Fruit fly (Drosophila melanogaster) Kc167 (cell line): ENCODE measurements around the gene sun.

ENCODE experiments used
- Myc ChIP-seq: fragments of >200 bp; optimal IDR thresholded peaks from 2 replicates; lab custom pipeline; 2017; ENCODE audit warnings: missing external identifiers
- Sin3A ChIP-seq: fragments of >200 bp; optimal IDR thresholded peaks from 2 replicates; lab custom pipeline; 2018; ENCODE audit warnings: missing external identifiers
- h ChIP-seq: fragments of >200 bp; optimal IDR thresholded peaks from 3 replicates; lab custom pipeline; 2018; ENCODE audit warnings: missing external identifiers
- insv ChIP-seq: fragments of >200 bp; optimal IDR thresholded peaks from 3 replicates; lab custom pipeline; 2018; ENCODE audit warnings: missing external identifiers
- psq ChIP-seq: fragments of >200 bp; optimal IDR thresholded peaks from 2 replicates; lab custom pipeline; 2017; ENCODE audit warnings: missing external identifiers
- ttk ChIP-seq: sonication (Bioruptor generic); optimal IDR thresholded peaks from 2 replicates; lab custom pipeline; 2017; ENCODE audit warnings: missing external identifiers

sun gene

DNA sequence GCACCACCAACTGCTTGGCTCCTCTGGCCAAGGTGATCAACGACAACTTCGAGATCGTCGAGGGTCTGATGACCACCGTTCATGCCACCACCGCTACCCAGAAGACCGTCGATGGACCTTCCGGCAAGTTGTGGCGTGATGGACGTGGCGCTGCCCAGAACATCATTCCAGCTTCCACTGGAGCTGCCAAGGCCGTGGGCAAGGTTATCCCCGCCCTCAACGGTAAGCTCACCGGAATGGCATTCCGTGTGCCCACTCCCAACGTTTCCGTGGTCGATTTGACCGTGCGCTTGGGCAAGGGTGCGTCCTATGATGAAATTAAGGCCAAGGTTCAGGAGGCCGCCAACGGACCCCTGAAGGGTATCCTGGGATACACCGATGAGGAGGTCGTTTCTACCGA lies 19.7 kb upstream of the sun start:
- no peak for TF ChIP-seq psq (lab: Kevin White, UChicago)
- peak; percentile 81 for TF ChIP-seq ttk

- no peak for TF ChIP-seq Sin3A (lab: Kevin White, UChicago)
- TF ChIP-seq ttk: no peak
- no peak for TF ChIP-seq psq (lab: Kevin White, UChicago)
- TF ChIP-seq Myc (lab: Kevin White, UChicago): no peak
- no peak for TF ChIP-seq h (lab: Kevin White, UChicago)
- no peak for TF ChIP-seq insv (lab: Kevin White, UChicago)
Observed at dm6 chrX:15867863-15868262, 18.8 kb upstream of the sun start, which contains the start of gene Gapdh2. Gapdh2 (plus strand) TSS chrX:15868145.

DNA sequence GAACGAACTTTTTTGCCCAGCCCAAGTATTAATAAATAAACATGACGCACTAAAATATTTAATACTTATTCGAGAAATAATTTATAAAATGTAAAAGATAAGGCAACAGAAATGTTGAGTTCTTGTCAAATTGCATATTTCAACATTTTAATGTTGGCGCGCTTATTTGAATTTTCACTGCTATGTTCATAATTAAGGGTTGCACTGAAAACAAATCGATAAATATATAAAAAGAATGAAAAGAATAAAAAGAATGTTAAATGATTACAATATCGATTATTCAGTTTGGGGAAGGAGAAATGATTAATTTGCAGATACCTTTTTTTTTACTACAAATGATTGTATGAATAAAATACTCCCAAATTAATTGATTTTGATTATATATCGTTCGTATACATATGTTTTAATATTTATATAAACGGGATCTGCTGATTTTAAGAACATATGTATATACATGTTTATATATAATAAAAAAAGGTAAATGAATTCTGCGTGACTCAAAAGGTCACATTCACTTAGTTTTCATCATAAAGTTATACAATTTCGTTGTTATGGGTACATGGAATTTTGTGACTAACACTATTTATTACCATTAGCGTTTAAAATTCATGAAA lies 17.8 kb upstream of the sun start:
- no peak for TF ChIP-seq h (lab: Kevin White, UChicago)
- TF ChIP-seq insv (lab: Kevin White, UChicago): no peak
- TF ChIP-seq ttk: no peak
- no peak for TF ChIP-seq Sin3A (lab: Kevin White, UChicago)
- no peak for TF ChIP-seq psq (lab: Kevin White, UChicago)
- TF ChIP-seq Myc (lab: Kevin White, UChicago): no peak

- no peak for TF ChIP-seq psq (lab: Kevin White, UChicago)
- TF ChIP-seq Sin3A (lab: Kevin White, UChicago): no peak
- no peak for TF ChIP-seq Myc (lab: Kevin White, UChicago)
- TF ChIP-seq ttk: no peak
- TF ChIP-seq h (lab: Kevin White, UChicago): no peak
- no peak for TF ChIP-seq insv (lab: Kevin White, UChicago)
Observed at dm6 chrX:15866032-15866431, 17.0 kb upstream of the sun start.

DNA sequence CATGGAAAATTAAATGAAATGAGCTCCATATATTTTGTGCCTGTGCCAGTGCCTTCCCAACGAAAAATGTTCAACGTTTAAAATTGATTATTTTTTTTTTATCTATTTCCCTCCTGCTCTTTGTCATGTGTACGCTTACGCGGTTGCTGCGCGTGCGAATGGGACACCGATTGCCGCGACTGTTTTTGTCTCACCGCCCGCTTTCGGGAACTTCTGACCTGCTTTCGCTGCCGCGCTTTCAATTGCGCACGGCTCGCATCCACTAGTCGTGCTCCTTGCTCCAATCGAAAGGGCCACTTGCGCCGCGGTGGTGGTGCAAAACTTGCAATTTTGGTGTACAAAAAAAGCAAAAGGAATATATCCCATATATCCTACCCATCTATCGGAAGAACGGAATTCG lies 11.4 kb upstream of the sun start:
- TF ChIP-seq Sin3A (lab: Kevin White, UChicago) (no peak), psq (lab: Kevin White, UChicago) (no peak), h (lab: Kevin White, UChicago) (no peak)

dm6 chrX:15859869-15860268 lies 10.8 kb upstream of the sun start, which contains the start of gene Gbeta13F:
Gbeta13F (plus strand) TSS chrX:15860115.
- TF ChIP-seq ttk (no peak), Myc (lab: Kevin White, UChicago) (no peak), insv (lab: Kevin White, UChicago) (no peak), h (lab: Kevin White, UChicago) (no peak)

- TF ChIP-seq Myc (lab: Kevin White, UChicago): no peak
- no peak for TF ChIP-seq Sin3A (lab: Kevin White, UChicago)
- no peak for TF ChIP-seq psq (lab: Kevin White, UChicago)
- no peak for TF ChIP-seq h (lab: Kevin White, UChicago)
- TF ChIP-seq insv (lab: Kevin White, UChicago): no peak
- TF ChIP-seq ttk: no peak
Observed at dm6 chrX:15859387-15859786, 10.3 kb upstream of the sun start, which contains the start of gene AlkB. AlkB (minus strand) TSS chrX:15859487.

DNA sequence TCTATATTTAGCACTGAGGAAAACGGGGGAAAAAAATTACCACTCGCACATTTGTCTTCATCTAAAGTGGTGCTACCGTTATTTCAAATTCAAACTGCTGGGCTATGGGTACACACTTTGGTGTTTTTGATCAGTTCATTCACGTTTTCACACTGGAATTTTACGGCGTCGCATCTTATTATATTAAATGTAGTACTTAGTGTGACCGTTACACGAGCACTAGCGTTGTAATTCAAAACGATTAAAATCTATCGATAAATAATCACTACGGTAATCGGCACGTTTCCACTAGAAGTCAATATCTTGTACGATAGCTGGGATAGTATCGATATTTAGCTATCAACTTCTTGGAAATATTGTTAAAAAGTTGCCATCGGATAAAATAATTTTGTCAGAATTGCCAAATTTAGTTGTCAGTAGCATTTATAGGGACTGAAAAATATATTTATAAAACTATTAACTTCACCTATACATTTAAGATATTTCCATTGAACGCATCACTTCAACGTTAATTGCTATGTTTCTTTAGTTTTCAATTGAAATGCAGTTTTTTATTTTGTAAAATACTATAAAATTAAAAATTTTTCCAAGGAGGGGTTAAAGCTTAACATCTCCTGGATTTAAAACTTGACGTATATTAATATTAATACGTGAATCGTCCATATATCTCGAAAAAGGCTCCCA lies 8.7 kb upstream of the sun start, which contains the start of the genes CG46440 and Myb:
Gene CG46440 (minus strand): TSS at position 223 of the 684 bp plus-strand sequence.
Gene Myb (minus strand): TSS at position 223 of the 684 bp plus-strand sequence.
- TF ChIP-seq Sin3A (lab: Kevin White, UChicago) (no peak), h (lab: Kevin White, UChicago) (no peak), psq (lab: Kevin White, UChicago) (no peak), insv (lab: Kevin White, UChicago) (no peak), Myc (lab: Kevin White, UChicago) (no peak), ttk (no peak)

DNA sequence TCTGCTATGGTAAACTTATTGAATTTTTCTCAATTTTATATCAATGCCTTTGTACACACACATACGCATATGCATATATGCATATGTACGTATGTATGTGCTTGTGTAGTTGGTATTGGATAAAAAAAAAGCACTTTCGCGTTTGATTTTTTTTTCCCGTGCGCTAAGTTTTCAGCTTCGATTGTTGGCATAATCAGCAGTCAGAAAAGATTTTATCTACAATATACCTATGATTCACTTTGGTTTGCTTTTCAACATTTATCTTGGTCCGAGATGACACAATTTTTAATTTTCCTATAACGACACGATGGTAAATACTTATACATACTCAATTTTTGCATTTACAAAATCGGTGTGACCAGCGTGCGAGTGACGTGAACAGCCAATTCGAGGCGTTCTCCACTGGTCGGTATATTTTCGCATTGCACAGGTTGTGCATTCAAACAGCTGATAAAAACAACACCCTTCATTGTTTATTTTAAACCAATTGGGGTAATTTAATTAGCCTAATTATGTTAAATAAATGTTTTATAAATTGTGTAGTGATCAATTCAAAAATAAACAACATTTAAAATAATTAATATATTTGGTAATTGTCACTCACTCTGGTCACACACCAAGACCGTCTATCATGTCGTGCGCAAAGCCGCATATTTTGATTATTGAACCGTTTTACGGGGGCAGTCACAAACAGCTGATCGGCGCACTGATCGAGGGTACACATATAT lies 3.9 kb upstream of the sun start, which contains the start of the genes UBL3 and CG15914:
Gene UBL3 (minus strand): TSS at position 361 of the 728 bp plus-strand sequence.
Gene CG15914 (plus strand): TSS at position 607 of the 728 bp plus-strand sequence.
- TF ChIP-seq insv (lab: Kevin White, UChicago) (no peak), psq (lab: Kevin White, UChicago) (no peak), ttk (no peak), h (lab: Kevin White, UChicago) (no peak), Sin3A (lab: Kevin White, UChicago) (no peak), Myc (lab: Kevin White, UChicago) (no peak)

dm6 chrX:15844139-15844538 lies 4.9 kb downstream of the sun start, which contains the start of the genes ArgRS and CG8578:
ArgRS (minus strand) TSS chrX:15844145.
CG8578 (plus strand) TSS chrX:15844476.
- TF ChIP-seq insv (lab: Kevin White, UChicago): no peak
- TF ChIP-seq psq (lab: Kevin White, UChicago): no peak
- TF ChIP-seq h (lab: Kevin White, UChicago): no peak
- TF ChIP-seq ttk: no peak
- no peak for TF ChIP-seq Myc (lab: Kevin White, UChicago)
- TF ChIP-seq Sin3A (lab: Kevin White, UChicago): no peak

DNA sequence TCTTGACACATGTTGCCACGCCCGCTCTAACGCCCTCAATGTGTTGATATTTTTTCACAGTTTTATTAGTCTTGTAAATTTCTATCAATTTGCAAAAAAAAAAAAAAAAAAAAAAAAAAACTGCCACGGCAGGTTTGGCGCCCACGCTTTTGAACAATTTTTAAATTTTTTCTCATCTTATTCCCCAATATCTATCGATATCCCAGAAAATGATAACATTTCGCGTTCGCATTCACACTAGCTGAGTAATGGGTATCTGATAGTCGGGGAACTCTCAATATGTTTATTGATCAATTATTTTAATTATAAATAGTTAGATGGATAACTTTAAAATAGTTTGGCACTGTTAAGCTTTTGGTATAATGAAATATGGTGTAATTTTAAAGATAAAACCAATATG lies 7.7 kb downstream of the sun start:
- TF ChIP-seq Sin3A (lab: Kevin White, UChicago) (no peak), ttk (no peak), insv (lab: Kevin White, UChicago) (no peak), psq (lab: Kevin White, UChicago) (no peak), h (lab: Kevin White, UChicago) (no peak), Myc (lab: Kevin White, UChicago) (no peak)
